Worm (Caenorhabditis elegans) whole organism, L2 larva: ENCODE results near the gene fbxa-106.

Experiments
- C34F6.9 ChIP-seq: fragments of 150-350 bp; optimal IDR thresholded peaks from 2 replicates; lab custom pipeline; 2014; ENCODE audit warnings: missing biosample characterization, missing genetic modification characterization
- F13H6.1 ChIP-seq: sonication (generic microtip); optimal IDR thresholded peaks from 2 replicates; lab custom pipeline; 2016; ENCODE audit warnings: missing genetic modification characterization, missing compliant biosample characterization
- Y55F3AM.14 ChIP-seq: fragments of 200-800 bp; sonication (Bioruptor generic); optimal IDR thresholded peaks from 2 replicates; lab custom pipeline; 2018; ENCODE audit warnings: mild to moderate bottlenecking, missing genetic modification characterization, missing compliant biosample characterization
- alr-1 ChIP-seq: fragments of 150-350 bp; optimal IDR thresholded peaks from 2 replicates; lab custom pipeline; 2014; ENCODE audit warnings: missing biosample characterization, missing genetic modification characterization
- ama-1 ChIP-seq: fragments of 150-350 bp; optimal IDR thresholded peaks from 2 replicates; lab custom pipeline; 2018; ENCODE audit warnings: inconsistent platforms
- blmp-1 ChIP-seq: sonication (generic microtip); optimal IDR thresholded peaks from 2 replicates; lab custom pipeline; 2017; ENCODE audit warnings: missing genetic modification characterization, mild to moderate bottlenecking, missing compliant biosample characterization, antibody characterized with exemption, moderate library complexity; ENCODE audit not compliant: insufficient read depth
- ceh-16 ChIP-seq: fragments of 150-350 bp; optimal IDR thresholded peaks from 2 replicates; lab custom pipeline; 2014; ENCODE audit warnings: missing biosample characterization, missing genetic modification characterization
- ceh-82 ChIP-seq: fragments of 150-350 bp; optimal IDR thresholded peaks from 2 replicates; lab custom pipeline; 2014; ENCODE audit warnings: missing biosample characterization, missing genetic modification characterization
- crh-2 ChIP-seq: sonication (generic microtip); optimal IDR thresholded peaks from 2 replicates; lab custom pipeline; 2017; ENCODE audit warnings: missing biosample characterization, missing genetic modification characterization
- egl-27 ChIP-seq: sonication (generic microtip); optimal IDR thresholded peaks from 3 replicates; lab custom pipeline; 2017; ENCODE audit warnings: missing biosample characterization, missing genetic modification reagents, missing genetic modification characterization
- elt-1 ChIP-seq: fragments of 150-350 bp; optimal IDR thresholded peaks from 2 replicates; lab custom pipeline; 2014; ENCODE audit warnings: missing biosample characterization, missing genetic modification characterization
- elt-3 ChIP-seq: sonication (generic microtip); optimal IDR thresholded peaks from 2 replicates; lab custom pipeline; 2017; ENCODE audit warnings: missing biosample characterization, missing genetic modification characterization
- fos-1 ChIP-seq: fragments of 150-350 bp; optimal IDR thresholded peaks from 2 replicates; lab custom pipeline; 2014; ENCODE audit warnings: missing biosample characterization, missing genetic modification characterization
- gmeb-1 ChIP-seq: fragments of 150-350 bp; optimal IDR thresholded peaks from 2 replicates; lab custom pipeline; 2014; ENCODE audit warnings: missing biosample characterization, missing genetic modification characterization
- lin-11 ChIP-seq: fragments of 150-350 bp; sonication (generic microtip); optimal IDR thresholded peaks from 2 replicates; lab custom pipeline; 2014; ENCODE audit warnings: missing biosample characterization, missing genetic modification characterization, inconsistent platforms, mixed read lengths
- lin-13 ChIP-seq: fragments of 150-350 bp; optimal IDR thresholded peaks from 2 replicates; lab custom pipeline; 2014; ENCODE audit warnings: missing biosample characterization, missing genetic modification reagents, missing genetic modification characterization
- lin-39 ChIP-seq: fragments of 150-350 bp; optimal IDR thresholded peaks from 2 replicates; lab custom pipeline; 2014; ENCODE audit warnings: missing biosample characterization, missing genetic modification reagents, missing genetic modification characterization
- lsy-2 ChIP-seq, 2 experiments: fragments of 150-350 bp in 1 of 2; sonication (generic microtip) in 1 of 2; optimal IDR thresholded peaks; 2 replicates each; lab custom pipeline; 2014 to 2017; ENCODE audit warnings: missing biosample characterization in 2 of 2, missing genetic modification characterization in 2 of 2
- mab-5 ChIP-seq: fragments of 150-350 bp; optimal IDR thresholded peaks from 2 replicates; lab custom pipeline; 2014; ENCODE audit warnings: missing biosample characterization, missing genetic modification characterization
- mbf-1 ChIP-seq: sonication (generic microtip); optimal IDR thresholded peaks from 2 replicates; lab custom pipeline; 2017; ENCODE audit warnings: missing biosample characterization, missing genetic modification characterization
- mdl-1 ChIP-seq, 2 experiments: fragments of 150-350 bp in 1 of 2; sonication (generic microtip) in 1 of 2; optimal IDR thresholded peaks; 2 replicates each; lab custom pipeline; 2017; ENCODE audit warnings: missing biosample characterization in 2 of 2, missing genetic modification characterization in 2 of 2
- nhr-10 ChIP-seq: sonication (generic microtip); optimal IDR thresholded peaks from 2 replicates; lab custom pipeline; 2017; ENCODE audit warnings: missing biosample characterization, missing genetic modification characterization
- nhr-11 ChIP-seq: fragments of 150-350 bp; optimal IDR thresholded peaks from 2 replicates; lab custom pipeline; 2014; ENCODE audit warnings: missing biosample characterization, missing genetic modification characterization
- nhr-129 ChIP-seq: fragments of 150-350 bp; optimal IDR thresholded peaks from 2 replicates; lab custom pipeline; 2014; ENCODE audit warnings: missing biosample characterization, missing genetic modification characterization
- nhr-21 ChIP-seq: fragments of 150-350 bp; optimal IDR thresholded peaks from 2 replicates; lab custom pipeline; 2014; ENCODE audit warnings: missing biosample characterization, missing genetic modification characterization
- nhr-23 ChIP-seq: fragments of 150-350 bp; optimal IDR thresholded peaks from 2 replicates; lab custom pipeline; 2014; ENCODE audit warnings: missing biosample characterization, missing genetic modification reagents, missing genetic modification characterization
- nhr-237 ChIP-seq: fragments of 150-350 bp; optimal IDR thresholded peaks from 2 replicates; lab custom pipeline; 2014; ENCODE audit warnings: missing biosample characterization, missing genetic modification characterization
- nhr-6 ChIP-seq: fragments of 150-350 bp; optimal IDR thresholded peaks from 2 replicates; lab custom pipeline; 2014; ENCODE audit warnings: missing biosample characterization, missing genetic modification characterization
- nhr-77 ChIP-seq: fragments of 150-350 bp; optimal IDR thresholded peaks from 2 replicates; lab custom pipeline; 2014; ENCODE audit warnings: missing biosample characterization, missing genetic modification characterization
- peb-1 ChIP-seq: fragments of 150-350 bp; optimal IDR thresholded peaks from 2 replicates; lab custom pipeline; 2014; ENCODE audit warnings: missing biosample characterization, missing genetic modification characterization
- sem-4 ChIP-seq: fragments of 150-350 bp; optimal IDR thresholded peaks from 2 replicates; lab custom pipeline; 2014; ENCODE audit warnings: missing biosample characterization, missing genetic modification reagents, missing genetic modification characterization
- skn-1 ChIP-seq: sonication (generic microtip); optimal IDR thresholded peaks from 2 replicates; lab custom pipeline; 2017; ENCODE audit warnings: missing biosample characterization, missing genetic modification characterization
- sma-3 ChIP-seq: sonication (generic microtip); optimal IDR thresholded peaks from 2 replicates; lab custom pipeline; 2016; ENCODE audit warnings: missing genetic modification reagents, missing genetic modification characterization, missing compliant biosample characterization
- sma-9 ChIP-seq, 2 experiments: fragments of 150-350 bp in 1 of 2; sonication (generic microtip) in 1 of 2; optimal IDR thresholded peaks; 2 replicates each; lab custom pipeline; 2014 to 2016; ENCODE audit warnings: missing genetic modification characterization in 2 of 2, mild to moderate bottlenecking in 1 of 2, missing biosample characterization in 1 of 2, missing compliant biosample characterization in 1 of 2, missing genetic modification reagents in 1 of 2, moderate library complexity in 1 of 2
- snpc-4 ChIP-seq: fragments of 150-350 bp; optimal IDR thresholded peaks from 2 replicates; lab custom pipeline; 2014; ENCODE audit warnings: missing biosample characterization, missing genetic modification characterization
- unc-39 ChIP-seq: fragments of 150-350 bp; optimal IDR thresholded peaks from 2 replicates; lab custom pipeline; 2014; ENCODE audit warnings: missing biosample characterization, missing genetic modification characterization
- unc-55 ChIP-seq: fragments of 150-350 bp; sonication (generic microtip); optimal IDR thresholded peaks from 3 replicates; lab custom pipeline; 2014; ENCODE audit warnings: missing biosample characterization, missing genetic modification reagents, missing genetic modification characterization
- unc-62 ChIP-seq: fragments of 150-350 bp; optimal IDR thresholded peaks from 2 replicates; lab custom pipeline; 2014; ENCODE audit warnings: missing biosample characterization, missing genetic modification reagents, missing genetic modification characterization
- zag-1 ChIP-seq: fragments of 150-350 bp; optimal IDR thresholded peaks from 2 replicates; lab custom pipeline; 2014; ENCODE audit warnings: missing biosample characterization, missing genetic modification characterization
- ztf-1 ChIP-seq: fragments of 200-800 bp; sonication (Bioruptor generic); conservative IDR thresholded peaks from 2 replicates; pipeline ENCODE4 v1.3.6; 2022; ENCODE audit warnings: missing genetic modification characterization, missing compliant biosample characterization
- ztf-11 ChIP-seq: sonication (generic microtip); optimal IDR thresholded peaks from 2 replicates; lab custom pipeline; 2017; ENCODE audit warnings: missing biosample characterization, missing genetic modification characterization

Gene fbxa-106

DNA sequence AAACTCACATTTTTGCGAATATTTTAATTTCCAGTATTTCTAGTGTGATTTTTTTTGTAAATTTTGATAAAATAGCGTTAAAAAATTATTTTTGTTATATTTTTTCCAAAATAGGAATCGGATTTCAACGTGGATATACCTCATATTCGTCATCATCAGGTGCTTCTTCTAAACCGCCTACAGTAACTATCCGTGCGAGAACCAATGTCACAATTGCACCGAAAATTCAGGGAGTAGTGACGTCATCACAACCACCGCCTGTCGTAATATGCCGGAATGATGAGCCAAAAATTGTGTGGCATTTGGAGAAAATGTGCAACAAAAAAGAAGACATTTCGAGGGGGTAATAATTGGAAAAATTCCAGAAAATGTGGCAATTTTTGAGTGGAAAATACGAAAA is 6.2 kb upstream of the fbxa-106 start:
- no peak for TF ChIP-seq sma-9 (GFP tag; optimal IDR thresholded peaks at IDR 0.05; lab: Kevin White, UChicago)
- TF ChIP-seq sma-9 (tag; optimal IDR thresholded peaks at IDR 0.05; lab: Kevin White, UChicago), result no peak
- no peak for TF ChIP-seq nhr-23 (tag; lab: Kevin White, UChicago)
- no peak for TF ChIP-seq mab-5 (tag; lab: Kevin White, UChicago)
- TF ChIP-seq nhr-6 (tag; lab: Kevin White, UChicago), result no peak
- no peak for TF ChIP-seq elt-1
- TF ChIP-seq nhr-77 (tag; lab: Kevin White, UChicago), result no peak
- no peak for TF ChIP-seq zag-1 (tag; lab: Kevin White, UChicago)
- no peak for TF ChIP-seq ama-1 (lab: Kevin White, UChicago)
- no peak for TF ChIP-seq Y55F3AM.14 (GFP tag; lab: Kevin White, UChicago)
- no peak for TF ChIP-seq nhr-10 (tag; lab: Kevin White, UChicago)

ce11 chrV:18086783-18087182 is 1.8 kb upstream of the fbxa-106 start, which contains the start of gene slr-2:
slr-2 (plus strand) TSS chrV:18087123.
- TF ChIP-seq unc-55 (GFP tag; lab: Kevin White, UChicago) (peak; percentile 84), lin-13 (GFP tag; lab: Kevin White, UChicago) (peak; percentile 24), C34F6.9 (tag; lab: Kevin White, UChicago) (peak; percentile 57), nhr-23 (tag; lab: Kevin White, UChicago) (no peak), lsy-2 (tag; optimal IDR thresholded peaks at IDR 0.05; lab: Kevin White, UChicago) (peak; percentile 23 to 72), egl-27 (tag; lab: Kevin White, UChicago) (no peak), gmeb-1 (peak; percentile 96), mab-5 (tag; lab: Kevin White, UChicago) (peak; percentile 6), nhr-6 (tag; lab: Kevin White, UChicago) (no peak), lin-39 (tag; lab: Kevin White, UChicago) (no peak), peb-1 (tag; lab: Kevin White, UChicago) (no peak), nhr-129 (peak; percentile 49), snpc-4 (tag; lab: Kevin White, UChicago) (no peak), elt-3 (tag; lab: Kevin White, UChicago) (no peak), unc-39 (tag; lab: Kevin White, UChicago) (no peak), ceh-16 (tag; lab: Kevin White, UChicago) (no peak), crh-2 (tag; lab: Kevin White, UChicago) (peak; percentile 26)

- no peak for TF ChIP-seq mdl-1 (tag; optimal IDR thresholded peaks at IDR 0.05; lab: Kevin White, UChicago)
- TF ChIP-seq unc-39 (tag; lab: Kevin White, UChicago), result no peak
- TF ChIP-seq nhr-129, result no peak
- TF ChIP-seq nhr-21 (tag; lab: Kevin White, UChicago), result no peak
- no peak for TF ChIP-seq fos-1 (tag; lab: Kevin White, UChicago)
- no peak for TF ChIP-seq snpc-4 (tag; lab: Kevin White, UChicago)
- no peak for TF ChIP-seq Y55F3AM.14 (GFP tag; lab: Kevin White, UChicago)
- TF ChIP-seq unc-55 (GFP tag; lab: Kevin White, UChicago), result no peak
These were observed 1.2 kb upstream of the fbxa-106 start, which contains the start of gene Y59A8B.12 for ce11 chrV:18086174-18086661. Y59A8B.12 (minus strand) TSS chrV:18086224.

DNA sequence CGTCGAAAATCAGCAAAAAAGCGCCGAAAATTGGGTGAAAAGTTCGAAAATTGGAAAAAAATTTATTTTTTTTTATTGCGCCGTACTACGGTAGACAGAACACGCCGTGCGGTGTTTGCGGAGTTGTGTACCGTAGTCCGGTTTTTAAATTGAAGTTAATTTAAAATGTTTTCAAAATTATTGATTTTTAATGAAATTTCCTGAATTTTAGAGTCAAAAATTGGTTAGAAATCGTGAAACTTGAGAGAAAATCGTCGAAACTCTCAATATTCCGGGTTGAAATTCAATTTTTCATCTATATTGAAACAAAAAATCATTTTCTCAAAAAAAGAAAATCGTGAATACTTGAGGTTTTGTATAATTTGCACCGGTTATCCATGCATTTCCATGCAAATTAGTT is 3.1 kb downstream of the fbxa-106 start, which contains the start of gene nova-1:
nova-1 (minus strand) TSS at position 101 of the 400 bp plus-strand sequence.
- TF ChIP-seq crh-2 (tag; lab: Kevin White, UChicago) (no peak), snpc-4 (tag; lab: Kevin White, UChicago) (no peak), F13H6.1 (tag; lab: Kevin White, UChicago) (no peak), nhr-11 (tag; lab: Kevin White, UChicago) (no peak), nhr-10 (tag; lab: Kevin White, UChicago) (no peak), ztf-11 (no peak), Y55F3AM.14 (GFP tag; lab: Kevin White, UChicago) (no peak)

DNA sequence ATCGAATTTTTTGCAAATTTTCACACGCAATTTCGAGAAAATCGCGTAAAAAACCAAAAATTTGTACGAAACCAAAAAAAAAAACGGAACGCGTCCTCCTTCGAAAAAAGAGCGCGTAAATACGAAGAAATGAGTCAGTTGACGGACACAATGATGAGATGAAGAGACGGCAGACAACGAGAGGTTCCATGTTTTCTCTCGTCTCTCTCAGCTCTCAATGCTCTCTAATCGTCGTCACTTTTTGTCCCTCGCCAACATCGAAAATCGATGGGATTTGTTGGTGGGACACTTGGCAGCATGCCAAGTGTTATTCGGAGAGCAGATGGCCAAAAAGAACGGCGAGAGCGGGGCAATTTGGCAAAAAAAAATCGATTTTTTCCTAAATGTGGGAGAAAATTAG is 5.8 kb downstream of the fbxa-106 start:
- TF ChIP-seq sem-4 (tag; lab: Kevin White, UChicago) (peak; percentile 57), blmp-1 (tag; lab: Kevin White, UChicago) (peak; percentile 6), skn-1 (tag; lab: Kevin White, UChicago) (no peak), nhr-237 (no peak), mbf-1 (tag; lab: Kevin White, UChicago) (no peak), ceh-82 (peak; percentile 48), alr-1 (no peak), snpc-4 (tag; lab: Kevin White, UChicago) (peak; percentile 73), crh-2 (tag; lab: Kevin White, UChicago) (peak; percentile 85), zag-1 (tag; lab: Kevin White, UChicago) (peak; percentile 63), elt-3 (tag; lab: Kevin White, UChicago) (no peak), sma-3 (GFP tag; lab: Kevin White, UChicago) (peak; percentile 6), C34F6.9 (tag; lab: Kevin White, UChicago) (peak; percentile 96), nhr-11 (tag; lab: Kevin White, UChicago) (no peak), egl-27 (tag; lab: Kevin White, UChicago) (peak; percentile 77), lin-11 (peak; percentile 58), peb-1 (tag; lab: Kevin White, UChicago) (no peak), lin-39 (tag; lab: Kevin White, UChicago) (no peak), ztf-1 (no peak), unc-62 (GFP tag; lab: Kevin White, UChicago) (peak; percentile 27), unc-55 (GFP tag; lab: Kevin White, UChicago) (peak; percentile 77), nhr-6 (tag; lab: Kevin White, UChicago) (peak; percentile 83), gmeb-1 (peak; percentile 74), F13H6.1 (tag; lab: Kevin White, UChicago) (peak; percentile 84), nhr-10 (tag; lab: Kevin White, UChicago) (peak; percentile 18)
